Worm (Caenorhabditis elegans) whole organism, young adult: Measurements from ENCODE around the gene C54D10.4.

ENCODE experiments used
- B0261.1 ChIP-seq: sonication (generic microtip); optimal IDR thresholded peaks from 2 replicates; lab custom pipeline; 2016; ENCODE audit warnings: mild to moderate bottlenecking, missing genetic modification characterization, moderate library complexity, missing compliant biosample characterization
- C17E4.6 ChIP-seq: fragments of 200-800 bp; sonication (Bioruptor generic); IDR thresholded peaks from 2 replicates; pipeline ENCODE4 v1.3.6; 2022; ENCODE audit warnings: missing genetic modification reagents, missing genetic modification characterization, missing compliant biosample characterization
- F22D6.2 ChIP-seq: sonication (generic microtip); optimal IDR thresholded peaks from 2 replicates; lab custom pipeline; 2016; ENCODE audit warnings: mild to moderate bottlenecking, missing genetic modification characterization, missing compliant biosample characterization
- F39B2.1 ChIP-seq: fragments of 200-800 bp; sonication (Bioruptor generic); IDR thresholded peaks from 2 replicates; pipeline ENCODE4 v1.3.6; 2022; ENCODE audit warnings: missing genetic modification reagents, missing genetic modification characterization, missing compliant biosample characterization
- F49E8.2 ChIP-seq: sonication (generic microtip); optimal IDR thresholded peaks from 3 replicates; lab custom pipeline; 2017; ENCODE audit warnings: missing genetic modification characterization, mild to moderate bottlenecking, missing compliant biosample characterization, antibody characterized with exemption, moderate library complexity; ENCODE audit not compliant: insufficient read depth
- F52B5.7 ChIP-seq: sonication (generic microtip); optimal IDR thresholded peaks from 2 replicates; lab custom pipeline; 2016; ENCODE audit warnings: mild to moderate bottlenecking, missing genetic modification characterization, missing compliant biosample characterization
- F57A8.1 ChIP-seq: fragments of 200-800 bp; sonication (Bioruptor generic); optimal IDR thresholded peaks from 2 replicates; lab custom pipeline; 2018; ENCODE audit warnings: mild to moderate bottlenecking, missing genetic modification characterization, moderate library complexity, missing compliant biosample characterization
- F57C9.4 ChIP-seq: sonication (generic microtip); optimal IDR thresholded peaks from 2 replicates; lab custom pipeline; 2017; ENCODE audit warnings: mild to moderate bottlenecking, missing genetic modification characterization, missing compliant biosample characterization
- K11D2.4 ChIP-seq: fragments of 200-800 bp; sonication (Bioruptor generic); IDR thresholded peaks from 2 replicates; pipeline ENCODE4 v1.3.6; 2022; ENCODE audit warnings: missing genetic modification reagents, missing genetic modification characterization, missing compliant biosample characterization
- K12H6.12 ChIP-seq: fragments of 200-800 bp; sonication (Bioruptor generic); optimal IDR thresholded peaks from 2 replicates; lab custom pipeline; 2018; ENCODE audit warnings: mild to moderate bottlenecking, missing genetic modification characterization, missing compliant biosample characterization
- T07F8.4 ChIP-seq: sonication (generic microtip); optimal IDR thresholded peaks from 2 replicates; lab custom pipeline; 2016; ENCODE audit warnings: mild to moderate bottlenecking, missing genetic modification characterization, moderate library complexity, missing compliant biosample characterization
- T26A5.8 ChIP-seq: sonication (generic microtip); optimal IDR thresholded peaks from 2 replicates; lab custom pipeline; 2016; ENCODE audit warnings: missing genetic modification characterization, missing compliant biosample characterization
- ZK185.1 ChIP-seq: sonication (generic microtip); optimal IDR thresholded peaks from 2 replicates; lab custom pipeline; 2016; ENCODE audit warnings: mild to moderate bottlenecking, missing genetic modification characterization, missing compliant biosample characterization; ENCODE audit not compliant: poor library complexity, severe bottlenecking
- ama-1 ChIP-seq, 3 experiments: fragments of 150-350 bp in 1 of 3; sonication (generic microtip) in 2 of 3; optimal IDR thresholded peaks; 2 replicates each; lab custom pipeline; 2014 to 2018; ENCODE audit warnings: missing biosample characterization in 2 of 3, missing genetic modification characterization in 2 of 3, missing genetic modification reagents in 2 of 3
- aptf-2 ChIP-seq: fragments of 200-800 bp; sonication (Bioruptor generic); conservative IDR thresholded peaks from 2 replicates; pipeline ENCODE4 v1.3.6; 2022; ENCODE audit warnings: missing genetic modification reagents, missing genetic modification characterization, missing compliant biosample characterization
- atf-7 ChIP-seq: sonication (generic microtip); optimal IDR thresholded peaks from 2 replicates; lab custom pipeline; 2017; ENCODE audit warnings: mild to moderate bottlenecking, missing genetic modification characterization, missing compliant biosample characterization
- athp-1 ChIP-seq: sonication (generic microtip); optimal IDR thresholded peaks from 2 replicates; lab custom pipeline; 2017; ENCODE audit warnings: mild to moderate bottlenecking, missing genetic modification characterization, missing compliant biosample characterization
- attf-3 ChIP-seq: fragments of 200-800 bp; sonication (Bioruptor generic); conservative IDR thresholded peaks from 2 replicates; pipeline ENCODE4 v1.3.6; 2022; ENCODE audit warnings: missing genetic modification reagents, missing genetic modification characterization, missing compliant biosample characterization
- attf-5 ChIP-seq: fragments of 200-800 bp; sonication (Bioruptor generic); optimal IDR thresholded peaks from 2 replicates; lab custom pipeline; 2018; ENCODE audit warnings: mild to moderate bottlenecking, missing genetic modification characterization, missing compliant biosample characterization
- attf-6 ChIP-seq: fragments of 200-800 bp; sonication (Bioruptor generic); IDR thresholded peaks from 2 replicates; pipeline ENCODE4 v1.3.6; 2022; ENCODE audit warnings: missing genetic modification reagents, missing genetic modification characterization, missing compliant biosample characterization
- bed-2 ChIP-seq: fragments of 200-800 bp; sonication (Bioruptor generic); IDR thresholded peaks from 2 replicates; pipeline ENCODE4 v1.3.6; 2022; ENCODE audit warnings: missing genetic modification reagents, missing genetic modification characterization, missing compliant biosample characterization
- ceh-27 ChIP-seq: fragments of 200-800 bp; sonication (Bioruptor generic); optimal IDR thresholded peaks from 2 replicates; lab custom pipeline; 2018; ENCODE audit warnings: mild to moderate bottlenecking, missing genetic modification characterization, moderate library complexity, missing compliant biosample characterization
- ceh-40 ChIP-seq: fragments of 200-800 bp; sonication (Bioruptor generic); IDR thresholded peaks from 2 replicates; pipeline ENCODE4 v1.3.6; 2022; ENCODE audit warnings: missing genetic modification characterization, missing compliant biosample characterization
- chd-7 ChIP-seq: sonication (generic microtip); optimal IDR thresholded peaks from 2 replicates; lab custom pipeline; 2016; ENCODE audit warnings: mild to moderate bottlenecking, missing genetic modification characterization, moderate library complexity, missing compliant biosample characterization
- efl-1 ChIP-seq: fragments of 150-350 bp; optimal IDR thresholded peaks from 2 replicates; lab custom pipeline; 2014; ENCODE audit warnings: missing biosample characterization, missing genetic modification reagents, missing genetic modification characterization
- fkh-3 ChIP-seq: sonication (generic microtip); optimal IDR thresholded peaks from 2 replicates; lab custom pipeline; 2016; ENCODE audit warnings: mild to moderate bottlenecking, missing genetic modification characterization, missing compliant biosample characterization
- him-1 ChIP-seq: sonication (generic microtip); optimal IDR thresholded peaks from 2 replicates; lab custom pipeline; 2016; ENCODE audit warnings: missing genotype, missing genetic modification reagents, missing genetic modification characterization, missing compliant biosample characterization
- hmg-1.2 ChIP-seq: fragments of 200-800 bp; sonication (Bioruptor generic); IDR thresholded peaks from 2 replicates; pipeline ENCODE4 v1.3.6; 2022; ENCODE audit warnings: missing genetic modification reagents, missing genetic modification characterization, missing compliant biosample characterization
- hsf-1 ChIP-seq: fragments of 200-800 bp; sonication (Bioruptor generic); IDR thresholded peaks from 2 replicates; pipeline ENCODE4 v1.3.6; 2022; ENCODE audit warnings: missing genetic modification reagents, missing genetic modification characterization, missing compliant biosample characterization
- lag-1 ChIP-seq: fragments of 200-800 bp; sonication (Bioruptor generic); IDR thresholded peaks from 2 replicates; pipeline ENCODE4 v1.3.6; 2022; ENCODE audit warnings: missing genetic modification reagents, missing genetic modification characterization, missing compliant biosample characterization
- lsl-1 ChIP-seq: fragments of 200-800 bp; sonication (Bioruptor generic); optimal IDR thresholded peaks from 2 replicates; lab custom pipeline; 2018; ENCODE audit warnings: mild to moderate bottlenecking, missing genetic modification characterization, moderate library complexity, missing compliant biosample characterization
- madf-6 ChIP-seq: fragments of 200-800 bp; sonication (Bioruptor generic); IDR thresholded peaks from 2 replicates; pipeline ENCODE4 v1.3.6; 2022; ENCODE audit warnings: missing genetic modification reagents, missing genetic modification characterization, missing compliant biosample characterization
- madf-8 ChIP-seq: fragments of 200-800 bp; sonication (Bioruptor generic); conservative IDR thresholded peaks from 2 replicates; pipeline ENCODE4 v1.3.6; 2022; ENCODE audit warnings: missing genetic modification reagents, missing genetic modification characterization, missing compliant biosample characterization
- mel-28 ChIP-seq: sonication (generic microtip); optimal IDR thresholded peaks from 2 replicates; lab custom pipeline; 2016; ENCODE audit warnings: borderline replicate concordance, mild to moderate bottlenecking, missing genetic modification characterization, missing compliant biosample characterization
- nhr-179 ChIP-seq: sonication (generic microtip); optimal IDR thresholded peaks from 2 replicates; lab custom pipeline; 2016; ENCODE audit warnings: mild to moderate bottlenecking, missing genetic modification characterization, missing compliant biosample characterization
- nhr-80 ChIP-seq: sonication (generic microtip); optimal IDR thresholded peaks from 2 replicates; lab custom pipeline; 2016; ENCODE audit warnings: missing genetic modification characterization, missing compliant biosample characterization
- pbrm-1 ChIP-seq: fragments of 200-800 bp; sonication (Bioruptor generic); IDR thresholded peaks from 2 replicates; pipeline ENCODE4 v1.3.6; 2022; ENCODE audit warnings: missing genetic modification reagents, missing genetic modification characterization, missing compliant biosample characterization
- rcor-1 ChIP-seq: fragments of 200-800 bp; sonication (Bioruptor generic); IDR thresholded peaks from 2 replicates; pipeline ENCODE4 v1.3.6; 2022; ENCODE audit warnings: missing genetic modification reagents, missing genetic modification characterization, missing compliant biosample characterization
- sea-2 ChIP-seq: fragments of 200-800 bp; sonication (Bioruptor generic); IDR thresholded peaks from 2 replicates; pipeline ENCODE4 v1.3.6; 2022; ENCODE audit warnings: missing genetic modification characterization, missing compliant biosample characterization
- snpc-1.3 ChIP-seq: sonication (generic microtip); optimal IDR thresholded peaks from 2 replicates; lab custom pipeline; 2017; ENCODE audit warnings: missing genetic modification characterization, mild to moderate bottlenecking, missing compliant biosample characterization, antibody characterized with exemption, moderate library complexity, missing genotype, missing genetic modification reagents; ENCODE audit not compliant: insufficient read depth
- unc-130 ChIP-seq: sonication (generic microtip); optimal IDR thresholded peaks from 2 replicates; lab custom pipeline; 2016; ENCODE audit warnings: missing genetic modification reagents, missing genetic modification characterization, missing compliant biosample characterization
- ztf-25 ChIP-seq: fragments of 200-800 bp; sonication (Bioruptor generic); IDR thresholded peaks from 2 replicates; pipeline ENCODE4 v1.3.6; 2022; ENCODE audit warnings: missing genetic modification reagents, missing genetic modification characterization, missing compliant biosample characterization
- ztf-26 ChIP-seq: sonication (generic microtip); optimal IDR thresholded peaks from 2 replicates; lab custom pipeline; 2017; ENCODE audit warnings: missing genetic modification characterization, missing compliant biosample characterization
- ztf-3 ChIP-seq: fragments of 200-800 bp; sonication (Bioruptor generic); optimal IDR thresholded peaks from 2 replicates; lab custom pipeline; 2018; ENCODE audit warnings: mild to moderate bottlenecking, missing genetic modification characterization, missing compliant biosample characterization

The C54D10.4 gene

DNA sequence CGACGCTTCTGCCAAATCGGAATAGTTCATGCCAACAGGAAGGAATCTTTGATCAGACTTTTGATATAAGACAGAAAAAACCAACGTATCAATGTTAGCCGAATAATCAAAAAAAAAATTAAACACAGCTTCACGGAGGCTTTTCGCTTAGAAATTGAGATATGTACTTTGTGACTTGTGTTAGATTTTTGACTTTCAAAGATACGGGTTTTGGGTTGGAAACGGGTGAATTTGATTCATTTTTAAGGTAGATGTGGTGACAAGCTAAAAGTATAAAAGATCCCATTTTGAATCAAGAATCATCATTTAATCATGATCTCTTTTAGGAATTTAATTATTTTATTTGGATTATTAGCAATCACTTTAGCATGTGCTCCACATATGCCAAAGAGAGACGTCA lies 18.4 kb downstream of the C54D10.4 start, which contains the start of gene K01D12.8:
TSS of gene K01D12.8 (plus strand) at position 301 of the 400 bp plus-strand sequence.
- TF ChIP-seq F52B5.7 (tag; lab: Kevin White, UChicago) (no peak), efl-1 (GFP tag; lab: Kevin White, UChicago) (no peak), F57C9.4 (tag; lab: Kevin White, UChicago) (no peak), F39B2.1 (no peak), F22D6.2 (no peak), hmg-1.2 (GFP tag; lab: Robert Waterston, UW) (no peak), K12H6.12 (no peak), ztf-26 (no peak), ceh-40 (GFP tag; lab: Robert Waterston, UW) (no peak), T26A5.8 (tag; lab: Kevin White, UChicago) (no peak), C17E4.6 (GFP tag; lab: Robert Waterston, UW) (no peak), lag-1 (GFP tag; lab: Robert Waterston, UW) (no peak), lsl-1 (GFP tag; lab: Kevin White, UChicago) (no peak), ztf-3 (no peak), bed-2 (GFP tag; lab: Robert Waterston, UW) (no peak), T07F8.4 (tag; lab: Kevin White, UChicago) (no peak), unc-130 (GFP tag; lab: Kevin White, UChicago) (no peak), ama-1 (optimal IDR thresholded peaks at IDR 0.05; lab: Kevin White, UChicago) (no peak), ama-1 (GFP tag; optimal IDR thresholded peaks at IDR 0.05; lab: Kevin White, UChicago) (no peak), ceh-27 (GFP tag; lab: Kevin White, UChicago) (no peak)

DNA sequence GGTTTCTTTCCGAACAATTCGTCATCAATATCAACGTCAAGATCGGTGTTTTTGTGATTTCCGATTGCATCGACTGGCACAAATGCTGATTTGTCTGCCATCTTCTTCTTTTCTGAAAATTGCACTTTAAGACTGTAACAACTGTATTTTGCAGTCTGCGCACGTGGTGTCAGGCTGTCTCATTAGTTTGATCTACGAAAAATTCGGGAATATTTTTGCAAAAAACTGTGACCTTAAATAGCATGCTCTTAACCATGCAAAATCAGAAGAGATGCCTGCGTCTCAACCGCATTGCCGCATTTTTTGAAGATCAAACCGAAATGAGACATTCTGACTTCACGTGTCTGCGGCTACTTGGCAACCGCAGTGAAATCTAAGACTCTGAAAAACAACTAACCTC lies 19.4 kb downstream of the C54D10.4 start, which contains the start of gene K01D12.7:
TSS of gene K01D12.7 (minus strand) at position 101 of the 400 bp plus-strand sequence.
- TF ChIP-seq madf-8 (0 out of 2 replicates have a peak, but pooled peaks have one; percentile 7), athp-1 (tag; lab: Kevin White, UChicago) (no peak), madf-6 (GFP tag; lab: Robert Waterston, UW) (peak; percentile 80), attf-6 (GFP tag; lab: Robert Waterston, UW) (no peak), rcor-1 (GFP tag; lab: Robert Waterston, UW) (no peak), attf-3 (GFP tag; lab: Robert Waterston, UW) (0 out of 2 replicates have a peak, but pooled peaks have one; percentile 31), efl-1 (GFP tag; lab: Kevin White, UChicago) (peak; percentile 22), aptf-2 (GFP tag; lab: Robert Waterston, UW) (no peak)

DNA sequence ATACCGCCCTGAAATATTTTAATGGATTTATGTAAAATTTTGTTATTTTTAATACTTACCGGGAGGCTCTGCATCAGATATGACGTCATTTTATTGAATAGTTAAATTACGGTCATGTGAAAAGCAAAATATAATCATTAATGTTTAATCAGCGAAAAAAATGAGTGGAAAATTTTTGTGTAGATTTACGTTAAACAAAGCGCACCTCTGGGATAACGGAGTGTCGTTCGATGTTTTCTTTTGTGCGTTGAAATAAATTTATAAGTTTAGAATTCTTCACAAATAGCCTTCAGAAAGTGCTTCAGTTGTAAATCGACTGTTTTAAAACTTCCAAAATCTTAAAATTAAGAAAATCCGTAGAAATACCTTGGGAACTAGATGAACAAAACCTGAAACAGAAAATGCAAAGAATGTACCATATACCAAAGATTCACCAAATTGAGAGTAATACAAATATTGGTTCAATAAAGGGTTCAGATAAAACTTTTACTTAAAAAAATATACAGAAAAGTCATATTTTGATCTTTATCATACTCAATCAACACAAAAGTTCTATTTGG lies 20.0 kb downstream of the C54D10.4 start, which contains the start of the genes K01D12.20 and miga-1:
TSS of gene K01D12.20 (minus strand) at position 138 of the 560 bp plus-strand sequence.
TSS of gene miga-1 (minus strand) at position 183 of the 560 bp plus-strand sequence.
- no peak for TF ChIP-seq fkh-3 (tag; lab: Kevin White, UChicago)
- no peak for TF ChIP-seq rcor-1 (GFP tag; lab: Robert Waterston, UW)
- TF ChIP-seq efl-1 (GFP tag; lab: Kevin White, UChicago): no peak
- no peak for TF ChIP-seq ztf-26
- TF ChIP-seq him-1 (tag; lab: Kevin White, UChicago): no peak
- no peak for TF ChIP-seq F49E8.2
- peak; percentile 18 for TF ChIP-seq nhr-80 (tag; lab: Kevin White, UChicago)
- peak; percentile 33 for TF ChIP-seq atf-7 (tag; lab: Kevin White, UChicago)
- no peak for TF ChIP-seq F57A8.1
- TF ChIP-seq mel-28 (tag; lab: Kevin White, UChicago): no peak
- no peak for TF ChIP-seq ZK185.1 (tag; lab: Kevin White, UChicago)
- TF ChIP-seq ztf-25 (GFP tag; lab: Robert Waterston, UW): no peak
- TF ChIP-seq snpc-1.3: no peak
- TF ChIP-seq hsf-1: no peak
- no peak for TF ChIP-seq madf-8
- TF ChIP-seq K11D2.4: no peak
- no peak for TF ChIP-seq pbrm-1 (GFP tag; lab: Robert Waterston, UW)
- TF ChIP-seq nhr-179 (tag; lab: Kevin White, UChicago): no peak
- TF ChIP-seq attf-6 (GFP tag; lab: Robert Waterston, UW): no peak
- peak; percentile 7 for TF ChIP-seq attf-5 (GFP tag; lab: Kevin White, UChicago)
- no peak for TF ChIP-seq hmg-1.2 (GFP tag; lab: Robert Waterston, UW)
- TF ChIP-seq F57C9.4 (tag; lab: Kevin White, UChicago): no peak
- TF ChIP-seq B0261.1 (tag; lab: Kevin White, UChicago): no peak
- TF ChIP-seq C17E4.6 (GFP tag; lab: Robert Waterston, UW): no peak
- TF ChIP-seq attf-3 (GFP tag; lab: Robert Waterston, UW): peak; percentile 96
- TF ChIP-seq sea-2: no peak
- no peak for TF ChIP-seq chd-7 (tag; lab: Kevin White, UChicago)
